Fruit fly (Drosophila melanogaster) whole organism, embryonic: ENCODE results near the gene CG43184.

ENCODE experiments used
- CG2199 ChIP-seq: fragments of 200-800 bp; sonication (Bioruptor generic); IDR thresholded peaks from 3 replicates; pipeline ENCODE4 v1.3.6; 2022; ENCODE audit warnings: missing biosample characterization, missing genetic modification characterization
- CG4404 ChIP-seq: fragments of 200-800 bp; sonication (Bioruptor generic); IDR thresholded peaks from 2 replicates; pipeline ENCODE4 v1.3.6; 2022; ENCODE audit warnings: missing biosample characterization, missing genetic modification characterization
- CG8765 ChIP-seq: fragments of 200-800 bp; sonication (Bioruptor generic); IDR thresholded peaks from 2 replicates; pipeline ENCODE4 v1.3.6; 2022; ENCODE audit warnings: missing biosample characterization, missing genetic modification characterization
- CG8924 ChIP-seq: fragments of 200-800 bp; optimal IDR thresholded peaks from 3 replicates; lab custom pipeline; 2019; ENCODE audit warnings: missing biosample characterization, mild to moderate bottlenecking, missing genetic modification characterization, moderate library complexity
- chn ChIP-seq: fragments of 200-800 bp; sonication (Bioruptor generic); optimal IDR thresholded peaks from 2 replicates; lab custom pipeline; 2016; ENCODE audit warnings: missing biosample characterization, missing genetic modification characterization
- corto ChIP-seq: fragments of 200-800 bp; sonication (Bioruptor generic); optimal IDR thresholded peaks from 2 replicates; lab custom pipeline; 2016; ENCODE audit warnings: missing biosample characterization, mild to moderate bottlenecking, missing genetic modification characterization, moderate library complexity
- disco-r ChIP-seq: fragments of 200-800 bp; sonication (Bioruptor generic); optimal IDR thresholded peaks from 2 replicates; lab custom pipeline; 2016; ENCODE audit warnings: missing biosample characterization, missing genetic modification characterization
- dysf ChIP-seq: fragments of 200-800 bp; sonication (Bioruptor generic); IDR thresholded peaks from 3 replicates; pipeline ENCODE4 v1.3.6; 2022; ENCODE audit warnings: missing biosample characterization, missing genetic modification characterization

DNA sequence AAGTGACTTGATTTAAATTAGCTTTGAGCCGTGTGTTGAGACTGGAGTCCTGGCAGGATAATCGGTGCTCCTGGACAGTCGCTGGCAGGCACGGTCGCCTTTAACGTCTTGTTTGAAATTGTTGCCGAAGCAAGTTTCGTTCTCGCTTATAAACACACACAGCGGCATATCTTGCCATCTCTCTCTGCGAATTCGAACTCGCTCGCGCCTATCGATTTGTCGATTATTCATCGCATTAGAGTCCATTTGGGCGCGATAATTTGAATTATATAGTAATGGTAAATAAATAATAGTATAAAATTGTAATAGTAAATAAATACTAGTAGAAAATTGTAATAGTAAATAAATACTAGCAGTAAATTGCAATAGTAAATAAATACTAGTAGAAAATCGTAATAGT, 29.2 kb downstream of the CG43184 start, which contains the start of gene CG8745:
- TF ChIP-seq dysf (GFP tag; lab: Robert Waterston, UW) (no peak), disco-r (GFP tag; lab: Kevin White, UChicago) (no peak), CG8765 (GFP tag; lab: Robert Waterston, UW) (no peak), corto (no peak), CG2199 (GFP tag; lab: Robert Waterston, UW) (no peak), chn (no peak), CG4404 (GFP tag; lab: Robert Waterston, UW) (no peak), CG8924 (tag; lab: Kevin White, UChicago) (no peak)
